Worm (Caenorhabditis elegans) whole organism, mixed stage, embryonic: ENCODE results near the gene fbxa-11.

Experiments used
- M03D4.4 ChIP-seq: sonication (generic microtip); optimal IDR thresholded peaks from 2 replicates; lab custom pipeline; 2017; ENCODE audit warnings: mild to moderate bottlenecking, missing genetic modification characterization, missing compliant biosample characterization
- bed-3 ChIP-seq: fragments of 200-800 bp; sonication (Bioruptor generic); optimal IDR thresholded peaks from 3 replicates; lab custom pipeline; 2018; ENCODE audit warnings: mild to moderate bottlenecking, missing genetic modification characterization, moderate library complexity, missing compliant biosample characterization
- blmp-1 ChIP-seq: fragments of 150-350 bp; optimal IDR thresholded peaks from 2 replicates; lab custom pipeline; 2014; ENCODE audit warnings: missing biosample characterization, missing genetic modification characterization
- ceh-39 ChIP-seq: fragments of 150-350 bp; optimal IDR thresholded peaks from 2 replicates; lab custom pipeline; 2014; ENCODE audit warnings: missing biosample characterization, missing genetic modification characterization
- ceh-43 ChIP-seq: fragments of 200-800 bp; sonication (Bioruptor generic); optimal IDR thresholded peaks from 2 replicates; lab custom pipeline; 2018; ENCODE audit warnings: mild to moderate bottlenecking, missing genetic modification characterization, moderate library complexity, missing compliant biosample characterization
- ceh-83 ChIP-seq: fragments of 200-800 bp; sonication (Bioruptor generic); optimal IDR thresholded peaks from 2 replicates; lab custom pipeline; 2018; ENCODE audit warnings: mild to moderate bottlenecking, missing genetic modification characterization, missing compliant biosample characterization
- ces-1 ChIP-seq: fragments of 150-350 bp; optimal IDR thresholded peaks from 2 replicates; lab custom pipeline; 2014; ENCODE audit warnings: missing biosample characterization, missing genetic modification reagents, missing genetic modification characterization
- cnd-1 ChIP-seq: fragments of 200-800 bp; sonication (Bioruptor generic); optimal IDR thresholded peaks from 2 replicates; lab custom pipeline; 2018; ENCODE audit warnings: mild to moderate bottlenecking, missing genetic modification characterization, missing compliant biosample characterization
- elt-1 ChIP-seq: sonication (generic microtip); optimal IDR thresholded peaks from 2 replicates; lab custom pipeline; 2017; ENCODE audit warnings: missing genetic modification characterization, mild to moderate bottlenecking, missing compliant biosample characterization, antibody characterized with exemption, moderate library complexity, borderline replicate concordance; ENCODE audit not compliant: insufficient read depth
- elt-3 ChIP-seq: fragments of 150-350 bp; optimal IDR thresholded peaks from 2 replicates; lab custom pipeline; 2014; ENCODE audit warnings: missing biosample characterization, missing genetic modification characterization
- flh-1 ChIP-seq: fragments of 200-800 bp; sonication (Bioruptor generic); optimal IDR thresholded peaks from 2 replicates; lab custom pipeline; 2018; ENCODE audit warnings: mild to moderate bottlenecking, missing genetic modification characterization, moderate library complexity, missing compliant biosample characterization
- ham-2 ChIP-seq: fragments of 200-800 bp; sonication (Bioruptor generic); optimal IDR thresholded peaks from 2 replicates; lab custom pipeline; 2018; ENCODE audit warnings: mild to moderate bottlenecking, missing genetic modification characterization, missing compliant biosample characterization
- lin-13 ChIP-seq: fragments of 150-350 bp; optimal IDR thresholded peaks from 2 replicates; lab custom pipeline; 2014; ENCODE audit warnings: missing biosample characterization, missing genetic modification characterization
- lin-32 ChIP-seq: fragments of 200-800 bp; sonication (Bioruptor generic); optimal IDR thresholded peaks from 2 replicates; lab custom pipeline; 2018; ENCODE audit warnings: mild to moderate bottlenecking, missing genetic modification characterization, missing compliant biosample characterization
- lsy-2 ChIP-seq: fragments of 150-350 bp; optimal IDR thresholded peaks from 2 replicates; lab custom pipeline; 2014; ENCODE audit warnings: missing biosample characterization, missing genetic modification characterization
- mab-5 ChIP-seq: fragments of 150-350 bp; optimal IDR thresholded peaks from 2 replicates; lab custom pipeline; 2014; ENCODE audit warnings: missing biosample characterization, missing genetic modification characterization
- mep-1 ChIP-seq: fragments of 150-350 bp; optimal IDR thresholded peaks from 2 replicates; lab custom pipeline; 2017; ENCODE audit warnings: missing biosample characterization, missing genetic modification reagents, missing genetic modification characterization, inconsistent platforms
- mls-2 ChIP-seq: sonication (generic microtip); optimal IDR thresholded peaks from 2 replicates; lab custom pipeline; 2016; ENCODE audit warnings: mild to moderate bottlenecking, missing genetic modification characterization, moderate library complexity, missing compliant biosample characterization
- nhr-12 ChIP-seq: fragments of 150-350 bp; optimal IDR thresholded peaks from 2 replicates; lab custom pipeline; 2014; ENCODE audit warnings: missing biosample characterization, missing genetic modification characterization
- nhr-2 ChIP-seq: fragments of 150-350 bp; optimal IDR thresholded peaks from 2 replicates; lab custom pipeline; 2014; ENCODE audit warnings: missing biosample characterization, missing genetic modification characterization
- nhr-237 ChIP-seq: fragments of 150-350 bp; optimal IDR thresholded peaks from 2 replicates; lab custom pipeline; 2014; ENCODE audit warnings: missing biosample characterization, missing genetic modification characterization
- nhr-28 ChIP-seq: fragments of 150-350 bp; optimal IDR thresholded peaks from 2 replicates; lab custom pipeline; 2014; ENCODE audit warnings: missing biosample characterization, missing genetic modification characterization
- nhr-76 ChIP-seq: sonication (generic microtip); optimal IDR thresholded peaks from 2 replicates; lab custom pipeline; 2017; ENCODE audit warnings: missing biosample characterization, missing genetic modification characterization
- pha-4 ChIP-seq: fragments of 150-350 bp; optimal IDR thresholded peaks from 2 replicates; lab custom pipeline; 2018; ENCODE audit warnings: missing biosample characterization, missing genetic modification reagents, missing genetic modification characterization
- sem-2 ChIP-seq: fragments of 200-800 bp; sonication (Bioruptor generic); optimal IDR thresholded peaks from 2 replicates; lab custom pipeline; 2018; ENCODE audit warnings: mild to moderate bottlenecking, missing genetic modification characterization, missing compliant biosample characterization
- snpc-4 ChIP-seq: fragments of 150-350 bp; optimal IDR thresholded peaks from 2 replicates; lab custom pipeline; 2014; ENCODE audit warnings: missing biosample characterization, missing genetic modification characterization
- sptf-1 ChIP-seq: sonication (generic microtip); optimal IDR thresholded peaks from 2 replicates; lab custom pipeline; 2017; ENCODE audit warnings: mild to moderate bottlenecking, missing genetic modification characterization, moderate library complexity, missing compliant biosample characterization
- tbx-8 ChIP-seq: fragments of 200-800 bp; sonication (Bioruptor generic); optimal IDR thresholded peaks from 2 replicates; lab custom pipeline; 2018; ENCODE audit warnings: mild to moderate bottlenecking, missing genetic modification characterization, moderate library complexity, missing compliant biosample characterization
- unc-120 ChIP-seq: sonication (generic microtip); optimal IDR thresholded peaks from 2 replicates; lab custom pipeline; 2017; ENCODE audit warnings: missing genetic modification characterization, missing compliant biosample characterization; ENCODE audit not compliant: poor library complexity, severe bottlenecking
- unc-39 ChIP-seq: fragments of 150-350 bp; optimal IDR thresholded peaks from 2 replicates; lab custom pipeline; 2014; ENCODE audit warnings: missing biosample characterization, missing genetic modification characterization
- unc-62 ChIP-seq: fragments of 150-350 bp; optimal IDR thresholded peaks from 2 replicates; lab custom pipeline; 2014; ENCODE audit warnings: missing biosample characterization, missing genetic modification reagents, missing genetic modification characterization
- zip-8 ChIP-seq: fragments of 150-350 bp; optimal IDR thresholded peaks from 2 replicates; lab custom pipeline; 2014; ENCODE audit warnings: missing biosample characterization, missing genetic modification characterization
- ztf-11 ChIP-seq: fragments of 150-350 bp; optimal IDR thresholded peaks from 2 replicates; lab custom pipeline; 2014; ENCODE audit warnings: missing biosample characterization, missing genetic modification characterization

Gene fbxa-11

ce11 chrIII:982961-983360 is 32.3 kb downstream of the fbxa-11 start, which contains the start of gene tbc-10:
Gene tbc-10 (plus strand): TSS chrIII:983261.
- no peak for TF ChIP-seq unc-39 (tag; lab: Kevin White, UChicago)
- TF ChIP-seq nhr-12: no peak
- no peak for TF ChIP-seq ceh-83 (GFP tag; lab: Kevin White, UChicago)
- TF ChIP-seq lsy-2 (tag; lab: Kevin White, UChicago): no peak
- TF ChIP-seq nhr-76 (tag; lab: Kevin White, UChicago): no peak
- no peak for TF ChIP-seq flh-1 (GFP tag; lab: Kevin White, UChicago)
- no peak for TF ChIP-seq pha-4 (tag; lab: Kevin White, UChicago)
- TF ChIP-seq nhr-2 (tag; lab: Kevin White, UChicago): no peak
- TF ChIP-seq ces-1 (GFP tag; lab: Kevin White, UChicago): no peak
- TF ChIP-seq elt-1 (tag; lab: Kevin White, UChicago): no peak
- TF ChIP-seq tbx-8 (GFP tag; lab: Kevin White, UChicago): no peak
- no peak for TF ChIP-seq ceh-43
- TF ChIP-seq sem-2 (GFP tag; lab: Kevin White, UChicago): no peak

- TF ChIP-seq pha-4 (tag; lab: Kevin White, UChicago) (no peak), nhr-76 (tag; lab: Kevin White, UChicago) (no peak), ces-1 (GFP tag; lab: Kevin White, UChicago) (peak; percentile 83), flh-1 (GFP tag; lab: Kevin White, UChicago) (no peak)
Measured at ce11 chrIII:989558-989957, 38.9 kb downstream of the fbxa-11 start.

- no peak for TF ChIP-seq mab-5 (tag; lab: Kevin White, UChicago)
- TF ChIP-seq sem-2 (GFP tag; lab: Kevin White, UChicago): no peak
- TF ChIP-seq lin-32 (GFP tag; lab: Kevin White, UChicago): no peak
- TF ChIP-seq bed-3 (GFP tag; lab: Kevin White, UChicago): no peak
- TF ChIP-seq ces-1 (GFP tag; lab: Kevin White, UChicago): no peak
- no peak for TF ChIP-seq elt-3 (tag; lab: Kevin White, UChicago)
- TF ChIP-seq ztf-11 (tag; lab: Kevin White, UChicago): no peak
- TF ChIP-seq nhr-76 (tag; lab: Kevin White, UChicago): no peak
- TF ChIP-seq ceh-43: no peak
Measured at ce11 chrIII:991581-991980, 40.9 kb downstream of the fbxa-11 start, which contains the start of gene trp-2. Gene trp-2 (plus strand): TSS chrIII:991881.

ce11 chrIII:996564-996963 is 45.9 kb downstream of the fbxa-11 start:
- no peak for TF ChIP-seq unc-120 (tag; lab: Kevin White, UChicago)
- no peak for TF ChIP-seq M03D4.4 (tag; lab: Kevin White, UChicago)
- TF ChIP-seq ztf-11 (tag; lab: Kevin White, UChicago): no peak

ce11 chrIII:998855-999254 is 48.2 kb downstream of the fbxa-11 start:
- TF ChIP-seq unc-62 (no peak), M03D4.4 (tag; lab: Kevin White, UChicago) (no peak), lin-32 (GFP tag; lab: Kevin White, UChicago) (no peak), zip-8 (no peak), ztf-11 (tag; lab: Kevin White, UChicago) (no peak), nhr-2 (tag; lab: Kevin White, UChicago) (no peak), ham-2 (GFP tag; lab: Kevin White, UChicago) (no peak), mab-5 (tag; lab: Kevin White, UChicago) (no peak), mls-2 (tag; lab: Kevin White, UChicago) (no peak), mep-1 (tag; lab: Kevin White, UChicago) (no peak), ceh-39 (tag; lab: Kevin White, UChicago) (no peak), ces-1 (GFP tag; lab: Kevin White, UChicago) (no peak), lin-13 (no peak), snpc-4 (tag; lab: Kevin White, UChicago) (no peak), sptf-1 (no peak), unc-39 (tag; lab: Kevin White, UChicago) (no peak), pha-4 (tag; lab: Kevin White, UChicago) (no peak)
- TF ChIP-seq, all 35 proteins: peak for 0

- TF ChIP-seq blmp-1 (tag; lab: Kevin White, UChicago) (no peak), ham-2 (GFP tag; lab: Kevin White, UChicago) (no peak), unc-62 (no peak), nhr-237 (no peak), nhr-28 (tag; lab: Kevin White, UChicago) (no peak), ceh-43 (no peak), lin-32 (GFP tag; lab: Kevin White, UChicago) (no peak), tbx-8 (GFP tag; lab: Kevin White, UChicago) (no peak), M03D4.4 (tag; lab: Kevin White, UChicago) (no peak), nhr-76 (tag; lab: Kevin White, UChicago) (no peak), ztf-11 (tag; lab: Kevin White, UChicago) (no peak), cnd-1 (tag; lab: Kevin White, UChicago) (no peak), bed-3 (GFP tag; lab: Kevin White, UChicago) (no peak), snpc-4 (tag; lab: Kevin White, UChicago) (no peak)
Measured at ce11 chrIII:1001297-1001696, 50.6 kb downstream of the fbxa-11 start, which contains the start of gene R06B10.7. Gene R06B10.7 (minus strand): TSS chrIII:1001397.
